Worm (Caenorhabditis elegans) whole organism, late embryonic: ENCODE results near the gene allo-1.

Experiments
- C08G9.2 ChIP-seq: sonication (generic microtip); optimal IDR thresholded peaks from 2 replicates; lab custom pipeline; 2016; ENCODE audit warnings: mild to moderate bottlenecking, missing genetic modification characterization, moderate library complexity, missing compliant biosample characterization
- C38D4.7 ChIP-seq: fragments of 200-800 bp; sonication (Bioruptor generic); optimal IDR thresholded peaks from 2 replicates; lab custom pipeline; 2018; ENCODE audit warnings: mild to moderate bottlenecking, missing genetic modification characterization, moderate library complexity, missing compliant biosample characterization
- F13H6.1 ChIP-seq: sonication (generic microtip); optimal IDR thresholded peaks from 2 replicates; lab custom pipeline; 2016; ENCODE audit warnings: missing genetic modification characterization, missing compliant biosample characterization
- K09A11.1 ChIP-seq: sonication (generic microtip); optimal IDR thresholded peaks from 2 replicates; lab custom pipeline; 2017; ENCODE audit warnings: antibody characterized with exemption, mild to moderate bottlenecking, missing genetic modification characterization, missing compliant biosample characterization; ENCODE audit not compliant: insufficient read depth
- T23F11.4 ChIP-seq: fragments of 200-800 bp; sonication (Bioruptor generic); optimal IDR thresholded peaks from 2 replicates; lab custom pipeline; 2018; ENCODE audit warnings: mild to moderate bottlenecking, missing genetic modification characterization, missing compliant biosample characterization
- Y22D7AL.16 ChIP-seq: sonication (generic microtip); optimal IDR thresholded peaks from 2 replicates; lab custom pipeline; 2016; ENCODE audit warnings: missing genetic modification characterization, missing compliant biosample characterization
- ceh-19 ChIP-seq: fragments of 200-800 bp; sonication (Bioruptor generic); optimal IDR thresholded peaks from 2 replicates; lab custom pipeline; 2018; ENCODE audit warnings: mild to moderate bottlenecking, missing genetic modification characterization, missing compliant biosample characterization
- ceh-2 ChIP-seq: sonication (generic microtip); optimal IDR thresholded peaks from 2 replicates; lab custom pipeline; 2016; ENCODE audit warnings: missing genotype, missing genetic modification characterization, missing compliant biosample characterization
- ceh-24 ChIP-seq: sonication (generic microtip); optimal IDR thresholded peaks from 2 replicates; lab custom pipeline; 2016; ENCODE audit warnings: mild to moderate bottlenecking, missing genetic modification characterization, missing compliant biosample characterization
- ceh-30 ChIP-seq: fragments of 150-350 bp; optimal IDR thresholded peaks from 2 replicates; lab custom pipeline; 2014; ENCODE audit warnings: missing biosample characterization, missing genetic modification characterization
- ceh-31 ChIP-seq: sonication (generic microtip); optimal IDR thresholded peaks from 2 replicates; lab custom pipeline; 2016; ENCODE audit warnings: missing genetic modification characterization, missing compliant biosample characterization
- ceh-34 ChIP-seq: sonication (generic microtip); optimal IDR thresholded peaks from 2 replicates; lab custom pipeline; 2016; ENCODE audit warnings: mild to moderate bottlenecking, missing genetic modification characterization, missing compliant biosample characterization
- ceh-9 ChIP-seq: sonication (generic microtip); optimal IDR thresholded peaks from 2 replicates; lab custom pipeline; 2016; ENCODE audit warnings: mild to moderate bottlenecking, missing genetic modification characterization, inconsistent platforms, missing compliant biosample characterization
- dmd-4 ChIP-seq: sonication (generic microtip); optimal IDR thresholded peaks from 2 replicates; lab custom pipeline; 2016; ENCODE audit warnings: borderline replicate concordance, missing genetic modification characterization, missing compliant biosample characterization
- elt-4 ChIP-seq: sonication (generic microtip); optimal IDR thresholded peaks from 2 replicates; lab custom pipeline; 2016; ENCODE audit warnings: missing genetic modification characterization, missing compliant biosample characterization
- ets-4 ChIP-seq: sonication (generic microtip); optimal IDR thresholded peaks from 2 replicates; lab custom pipeline; 2016; ENCODE audit warnings: missing genetic modification characterization, missing compliant biosample characterization
- eyg-1 ChIP-seq: sonication (generic microtip); optimal IDR thresholded peaks from 2 replicates; lab custom pipeline; 2016; ENCODE audit warnings: missing genotype, missing genetic modification characterization, missing compliant biosample characterization
- fkh-10 ChIP-seq: fragments of 150-350 bp; optimal IDR thresholded peaks from 2 replicates; lab custom pipeline; 2014; ENCODE audit warnings: missing biosample characterization, missing genetic modification reagents, missing genetic modification characterization
- fkh-6 ChIP-seq: sonication (generic microtip); optimal IDR thresholded peaks from 2 replicates; lab custom pipeline; 2016; ENCODE audit warnings: missing genetic modification characterization, missing compliant biosample characterization
- gmeb-2 ChIP-seq: sonication (generic microtip); optimal IDR thresholded peaks from 2 replicates; lab custom pipeline; 2016; ENCODE audit warnings: missing genetic modification characterization, inconsistent platforms, missing compliant biosample characterization
- hlh-13 ChIP-seq: fragments of 200-800 bp; sonication (Bioruptor generic); optimal IDR thresholded peaks from 2 replicates; lab custom pipeline; 2018; ENCODE audit warnings: mild to moderate bottlenecking, missing genetic modification characterization, missing compliant biosample characterization
- hlh-15 ChIP-seq: sonication (generic microtip); optimal IDR thresholded peaks from 2 replicates; lab custom pipeline; 2016; ENCODE audit warnings: missing genetic modification characterization, missing compliant biosample characterization
- hlh-30 ChIP-seq: sonication (generic microtip); optimal IDR thresholded peaks from 2 replicates; lab custom pipeline; 2017; ENCODE audit warnings: antibody characterized with exemption, missing genetic modification characterization, missing compliant biosample characterization; ENCODE audit not compliant: insufficient read depth
- lim-6 ChIP-seq: sonication (generic microtip); optimal IDR thresholded peaks from 2 replicates; lab custom pipeline; 2016; ENCODE audit warnings: missing genetic modification characterization, missing compliant biosample characterization
- madf-2 ChIP-seq: sonication (generic microtip); optimal IDR thresholded peaks from 2 replicates; lab custom pipeline; 2017; ENCODE audit warnings: missing genetic modification characterization, missing compliant biosample characterization
- nfya-1 ChIP-seq: sonication (generic microtip); optimal IDR thresholded peaks from 2 replicates; lab custom pipeline; 2017; ENCODE audit warnings: missing genetic modification characterization, mild to moderate bottlenecking, missing compliant biosample characterization, antibody characterized with exemption, moderate library complexity
- nhr-232 ChIP-seq: sonication (generic microtip); optimal IDR thresholded peaks from 2 replicates; lab custom pipeline; 2016; ENCODE audit warnings: missing genetic modification characterization, missing compliant biosample characterization
- odd-2 ChIP-seq: sonication (generic microtip); optimal IDR thresholded peaks from 2 replicates; lab custom pipeline; 2017; ENCODE audit warnings: antibody characterized with exemption, mild to moderate bottlenecking, missing genetic modification characterization, missing compliant biosample characterization
- pha-4 ChIP-seq: fragments of 150-350 bp; optimal IDR thresholded peaks from 2 replicates; lab custom pipeline; 2018; ENCODE audit warnings: missing biosample characterization, missing genetic modification reagents, missing genetic modification characterization
- pros-1 ChIP-seq: fragments of 150-350 bp; optimal IDR thresholded peaks from 2 replicates; lab custom pipeline; 2014; ENCODE audit warnings: missing biosample characterization, missing genetic modification reagents, missing genetic modification characterization
- ref-2 ChIP-seq: sonication (generic microtip); optimal IDR thresholded peaks from 2 replicates; lab custom pipeline; 2016; ENCODE audit warnings: missing genetic modification characterization, missing compliant biosample characterization
- sdc-2 ChIP-seq: sonication (generic microtip); optimal IDR thresholded peaks from 2 replicates; lab custom pipeline; 2016; ENCODE audit warnings: missing genotype, missing genetic modification characterization, missing compliant biosample characterization
- sox-4 ChIP-seq: sonication (generic microtip); optimal IDR thresholded peaks from 2 replicates; lab custom pipeline; 2017; ENCODE audit warnings: mild to moderate bottlenecking, missing genetic modification characterization, inconsistent platforms, missing compliant biosample characterization
- syd-9 ChIP-seq: sonication (generic microtip); optimal IDR thresholded peaks from 2 replicates; lab custom pipeline; 2016; ENCODE audit warnings: mild to moderate bottlenecking, missing genetic modification characterization, moderate library complexity, missing compliant biosample characterization
- tbx-2 ChIP-seq: sonication (generic microtip); optimal IDR thresholded peaks from 2 replicates; lab custom pipeline; 2016; ENCODE audit warnings: missing genetic modification characterization, missing compliant biosample characterization
- tbx-7 ChIP-seq: sonication (generic microtip); optimal IDR thresholded peaks from 2 replicates; lab custom pipeline; 2016; ENCODE audit warnings: missing genotype, missing genetic modification characterization, missing compliant biosample characterization
- unc-42 ChIP-seq: sonication (generic microtip); optimal IDR thresholded peaks from 2 replicates; lab custom pipeline; 2016; ENCODE audit warnings: missing genotype, missing genetic modification characterization, missing compliant biosample characterization
- unc-55 ChIP-seq: sonication (generic microtip); optimal IDR thresholded peaks from 2 replicates; lab custom pipeline; 2017; ENCODE audit warnings: missing biosample characterization, missing genetic modification reagents, missing genetic modification characterization
- ztf-16 ChIP-seq: sonication (generic microtip); optimal IDR thresholded peaks from 2 replicates; lab custom pipeline; 2017; ENCODE audit warnings: missing genetic modification characterization, missing compliant biosample characterization

allo-1 gene

ce11 chrIV:10718075-10718474, 21.2 kb upstream of the allo-1 start:
- TF ChIP-seq pros-1 (tag; lab: Kevin White, UChicago) (no peak), hlh-30 (tag; lab: Kevin White, UChicago) (peak; percentile 38), nhr-232 (no peak)

DNA sequence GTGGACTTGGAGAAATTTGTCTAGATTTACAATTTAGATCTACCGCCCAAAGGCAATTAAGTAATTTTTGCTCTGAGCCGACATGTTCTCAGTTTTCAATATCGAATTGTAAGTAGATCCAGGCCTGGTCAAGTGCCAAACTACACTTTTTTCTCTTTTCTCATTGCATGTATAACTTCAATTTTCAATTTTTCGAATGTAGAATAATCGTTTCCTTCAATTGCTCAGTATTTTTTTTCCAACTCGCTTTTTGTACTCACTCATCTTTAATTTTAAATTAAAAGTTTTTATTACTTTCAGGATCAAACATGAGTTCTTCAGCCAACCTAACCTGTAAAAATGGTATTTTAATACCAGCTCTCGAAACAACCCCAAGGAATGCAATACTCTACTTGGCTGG, 19.5 kb upstream of the allo-1 start, which contains the start of gene ncx-3:
ncx-3 (plus strand) TSS at position 301 of the 400 bp plus-strand sequence.
- TF ChIP-seq sox-4 (no peak), unc-42 (tag; lab: Kevin White, UChicago) (no peak), eyg-1 (tag; lab: Kevin White, UChicago) (no peak), odd-2 (tag; lab: Kevin White, UChicago) (no peak), C38D4.7 (GFP tag; lab: Kevin White, UChicago) (no peak), T23F11.4 (GFP tag; lab: Kevin White, UChicago) (no peak), nfya-1 (tag; lab: Kevin White, UChicago) (no peak), ceh-24 (tag; lab: Kevin White, UChicago) (no peak), K09A11.1 (no peak), ceh-9 (tag; lab: Kevin White, UChicago) (no peak), dmd-4 (tag; lab: Kevin White, UChicago) (no peak), tbx-7 (tag; lab: Kevin White, UChicago) (no peak), fkh-6 (tag; lab: Kevin White, UChicago) (no peak), unc-55 (GFP tag; lab: Kevin White, UChicago) (no peak), C08G9.2 (tag; lab: Kevin White, UChicago) (no peak), ceh-2 (tag; lab: Kevin White, UChicago) (no peak), ets-4 (no peak)

DNA sequence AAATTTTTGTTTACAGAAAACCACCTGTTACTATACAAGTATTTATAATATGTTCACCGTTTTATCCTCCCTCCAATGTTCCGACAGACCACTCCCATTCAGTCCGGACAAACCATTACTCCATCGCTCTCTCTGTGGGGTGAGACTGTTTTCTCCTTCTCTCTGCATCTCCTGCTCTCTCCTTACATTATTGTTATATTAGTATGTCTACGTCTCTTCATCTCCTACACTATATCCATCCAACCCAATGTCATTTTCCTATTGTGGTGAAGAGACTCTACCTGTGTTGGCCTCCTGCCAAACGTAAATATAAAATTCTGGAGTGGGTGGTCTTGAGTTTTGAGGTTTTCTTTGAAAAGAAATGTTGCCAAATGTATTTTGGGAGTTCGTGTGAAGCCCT, 17.7 kb upstream of the allo-1 start:
- TF ChIP-seq ceh-31 (tag; lab: Kevin White, UChicago): peak; percentile 8
- peak; percentile 21 for TF ChIP-seq nfya-1 (tag; lab: Kevin White, UChicago)
- no peak for TF ChIP-seq gmeb-2 (tag; lab: Kevin White, UChicago)
- no peak for TF ChIP-seq hlh-30 (tag; lab: Kevin White, UChicago)

- TF ChIP-seq ztf-16 (tag; lab: Kevin White, UChicago) (no peak), ref-2 (no peak), tbx-7 (tag; lab: Kevin White, UChicago) (no peak), tbx-2 (tag; lab: Kevin White, UChicago) (no peak), nfya-1 (tag; lab: Kevin White, UChicago) (no peak)
Observed at ce11 chrIV:10711729-10712128, 14.9 kb upstream of the allo-1 start, which contains the start of gene glb-21. TSS of gene glb-21 (minus strand) at chrIV:10711794.

- TF ChIP-seq ceh-19 (GFP tag; lab: Kevin White, UChicago): no peak
- TF ChIP-seq fkh-10 (GFP tag; lab: Kevin White, UChicago): no peak
- no peak for TF ChIP-seq fkh-6 (tag; lab: Kevin White, UChicago)
- TF ChIP-seq ceh-2 (tag; lab: Kevin White, UChicago): no peak
Observed at ce11 chrIV:10706090-10706489, 9.2 kb upstream of the allo-1 start, which contains the start of gene R102.6. TSS of gene R102.6 (minus strand) at chrIV:10706190.

DNA sequence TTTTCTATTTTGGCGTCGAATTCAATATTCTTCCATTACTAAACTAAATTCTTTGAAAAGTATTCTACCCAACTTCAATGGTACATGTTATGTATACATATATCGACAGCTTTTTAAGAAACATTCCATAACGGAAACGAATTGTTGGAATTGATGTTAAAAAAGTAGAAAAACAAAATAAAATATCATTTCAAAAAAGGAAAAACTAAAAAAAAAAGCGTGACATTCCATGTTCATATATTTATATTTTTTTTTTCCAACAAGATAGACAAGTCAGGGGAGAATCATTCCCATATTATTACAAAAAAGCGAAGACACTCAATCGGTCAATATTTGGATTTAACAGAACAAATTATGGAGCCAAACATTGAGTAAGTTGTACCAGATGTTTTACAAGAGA, 8.3 kb upstream of the allo-1 start, which contains the start of gene R102.10:
R102.10 (plus strand) TSS at position 301 of the 400 bp plus-strand sequence.
- TF ChIP-seq nfya-1 (tag; lab: Kevin White, UChicago): no peak
- TF ChIP-seq ceh-31 (tag; lab: Kevin White, UChicago): no peak
- no peak for TF ChIP-seq ceh-30
- TF ChIP-seq sdc-2 (tag; lab: Kevin White, UChicago): no peak
- TF ChIP-seq hlh-13 (GFP tag; lab: Kevin White, UChicago): no peak
- no peak for TF ChIP-seq Y22D7AL.16 (tag; lab: Kevin White, UChicago)
- no peak for TF ChIP-seq F13H6.1
- no peak for TF ChIP-seq ceh-24 (tag; lab: Kevin White, UChicago)
- TF ChIP-seq syd-9 (tag; lab: Kevin White, UChicago): no peak
- no peak for TF ChIP-seq madf-2 (tag; lab: Kevin White, UChicago)
- TF ChIP-seq sox-4: no peak
- no peak for TF ChIP-seq lim-6 (tag; lab: Kevin White, UChicago)
- no peak for TF ChIP-seq hlh-15 (tag; lab: Kevin White, UChicago)
- TF ChIP-seq ceh-34 (tag; lab: Kevin White, UChicago): no peak
- TF ChIP-seq ceh-9 (tag; lab: Kevin White, UChicago): no peak
- TF ChIP-seq elt-4 (tag; lab: Kevin White, UChicago): no peak
- no peak for TF ChIP-seq pha-4
